Fruit fly (Drosophila melanogaster) S2 (cell line): Measurements from ENCODE around the gene Gug.

Experiments
- CG8478 ChIP-seq: fragments of >200 bp; optimal IDR thresholded peaks from 2 replicates; lab custom pipeline; 2018
- CTCF ChIP-seq, 2 experiments: fragments of >200 bp; optimal IDR thresholded peaks; 2 replicates each; lab custom pipeline; 2018

The Gug gene

dm6 chr3L:8457866-8458766, 8.4 kb downstream of the Gug start:
- TF ChIP-seq CG8478 (lab: Kevin White, UChicago) (no peak), CTCF (optimal IDR thresholded peaks at IDR 0.05; lab: Kevin White, UChicago) (no peak)

dm6 chr3L:8458767-8459614, 9.3 kb downstream of the Gug start:
- TF ChIP-seq CG8478 (lab: Kevin White, UChicago) = no peak
- no peak for TF ChIP-seq CTCF (optimal IDR thresholded peaks at IDR 0.05; lab: Kevin White, UChicago)

DNA sequence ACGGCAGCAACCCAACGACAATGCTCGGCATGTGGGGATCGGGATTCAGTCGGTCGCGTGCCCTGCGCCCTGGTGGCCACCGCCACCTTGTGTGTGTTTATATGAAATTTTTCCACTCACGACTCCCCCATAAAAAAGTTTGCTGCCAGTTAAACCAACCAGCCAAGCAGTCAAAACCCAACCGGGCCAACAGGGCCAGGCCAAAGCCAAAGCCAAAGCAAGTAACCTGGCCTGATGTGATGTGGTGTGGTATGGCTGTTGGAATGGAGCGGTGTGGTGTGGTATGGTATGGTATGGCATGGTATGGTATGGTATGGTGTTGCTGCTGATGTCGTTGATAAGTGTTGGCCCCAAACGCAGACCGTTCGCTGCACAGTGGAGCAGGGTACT, 9.9 kb downstream of the Gug start:
- no peak for TF ChIP-seq CTCF (optimal IDR thresholded peaks at IDR 0.05; lab: Kevin White, UChicago)
- TF ChIP-seq CG8478 (lab: Kevin White, UChicago) = no peak

- TF ChIP-seq CTCF (optimal IDR thresholded peaks at IDR 0.05; lab: Kevin White, UChicago) (no peak), CG8478 (lab: Kevin White, UChicago) (no peak)
These were observed 10.5 kb downstream of the Gug start for dm6 chr3L:8460050-8460878.

- TF ChIP-seq CTCF (optimal IDR thresholded peaks at IDR 0.05; lab: Kevin White, UChicago) (no peak), CG8478 (lab: Kevin White, UChicago) (no peak)
These were observed 11.7 kb downstream of the Gug start for dm6 chr3L:8461229-8462004.

DNA sequence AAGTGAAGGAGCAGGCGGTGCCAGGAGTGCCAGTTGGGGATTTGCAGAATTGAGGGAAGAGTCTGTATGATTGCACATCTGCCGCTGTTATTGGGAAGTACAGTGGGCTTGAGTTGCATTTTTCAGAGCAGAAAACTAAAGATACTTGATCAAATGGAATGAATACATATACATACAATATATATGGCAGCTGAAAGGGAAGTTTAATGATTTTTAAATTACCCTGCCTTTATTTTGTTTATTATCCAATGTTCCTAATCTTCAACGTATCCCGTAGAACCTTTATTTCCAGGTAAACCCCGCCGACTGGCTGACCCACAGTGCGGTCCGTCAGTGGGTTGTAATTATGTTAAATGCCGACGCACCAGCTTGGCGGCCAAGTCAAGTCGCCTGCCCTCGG, 31.2 kb downstream of the Gug start:
- no peak for TF ChIP-seq CG8478 (lab: Kevin White, UChicago)
- no peak for TF ChIP-seq CTCF (optimal IDR thresholded peaks at IDR 0.05; lab: Kevin White, UChicago)

- no peak for TF ChIP-seq CG8478 (lab: Kevin White, UChicago)
- TF ChIP-seq CTCF (optimal IDR thresholded peaks at IDR 0.05; lab: Kevin White, UChicago) = peak in 1 of 2 experiments; percentile 29
These were observed 57.3 kb downstream of the Gug start, which contains the start of gene CG43163 for dm6 chr3L:8506975-8507441. TSS of gene CG43163 (minus strand) at chr3L:8507146.

dm6 chr3L:8509567-8510109, 59.9 kb downstream of the Gug start, which contains the start of the genes ZC3H3 and Pus7:
TSS of gene ZC3H3 (minus strand) at chr3L:8509763.
TSS of gene Pus7 (plus strand) at chr3L:8510003.
- no peak for TF ChIP-seq CTCF (optimal IDR thresholded peaks at IDR 0.05; lab: Kevin White, UChicago)
- TF ChIP-seq CG8478 (lab: Kevin White, UChicago) = no peak

dm6 chr3L:8512428-8512827, 62.7 kb downstream of the Gug start, which contains the start of gene CG6765:
TSS of gene CG6765 (plus strand) at chr3L:8512767.
- no peak for TF ChIP-seq CTCF (optimal IDR thresholded peaks at IDR 0.05; lab: Kevin White, UChicago)
- TF ChIP-seq CG8478 (lab: Kevin White, UChicago) = no peak

DNA sequence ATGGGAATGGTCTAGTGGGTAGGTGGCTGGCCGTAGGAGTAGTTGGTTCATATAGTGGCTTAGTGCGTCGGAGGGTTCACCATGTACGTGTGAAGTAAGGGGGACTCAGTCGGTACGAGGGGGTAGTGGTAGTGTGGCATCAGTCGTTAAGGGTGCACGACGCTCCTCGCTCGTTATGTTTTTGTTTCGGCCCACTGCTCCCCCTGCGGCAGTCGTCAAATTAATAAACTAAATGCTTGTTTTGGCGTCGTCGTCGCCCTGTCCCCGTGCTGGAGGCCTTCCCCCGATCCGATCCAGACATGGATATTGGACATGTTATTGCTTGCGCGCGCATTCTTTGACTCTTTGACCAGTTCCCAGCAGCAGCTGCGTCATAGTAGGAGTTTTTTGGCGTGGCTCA, 63.5 kb downstream of the Gug start:
- no peak for TF ChIP-seq CG8478 (lab: Kevin White, UChicago)
- TF ChIP-seq CTCF (optimal IDR thresholded peaks at IDR 0.05; lab: Kevin White, UChicago) = no peak

DNA sequence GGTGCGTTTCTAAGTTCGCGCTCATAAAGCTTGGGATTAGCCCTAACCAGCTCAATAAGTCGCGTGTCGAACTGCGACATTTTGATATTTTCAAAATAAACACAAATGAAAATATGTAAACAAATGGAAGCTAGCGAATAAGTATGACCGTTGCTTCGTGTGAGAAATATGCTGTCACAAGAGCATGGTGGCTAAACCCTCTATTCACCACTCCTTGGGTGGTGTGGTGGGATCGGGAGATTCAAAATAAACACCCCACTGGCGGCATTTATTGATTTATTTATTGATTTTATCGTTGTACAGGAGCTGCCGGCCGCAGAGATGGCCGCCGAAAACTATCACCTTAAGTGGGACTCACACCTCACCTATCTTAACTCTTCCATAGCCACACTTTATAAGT, 65.0 kb downstream of the Gug start, which contains the start of gene CG6683:
Gene CG6683, minus strand, starts transcription at position 154 of the 400 bp plus-strand sequence.
- TF ChIP-seq CTCF (optimal IDR thresholded peaks at IDR 0.05; lab: Kevin White, UChicago) (no peak), CG8478 (lab: Kevin White, UChicago) (no peak)

dm6 chr3L:8518516-8519087, 68.9 kb downstream of the Gug start, which contains the start of gene GstO3:
TSS of gene GstO3 (plus strand) at chr3L:8518885.
- no peak for TF ChIP-seq CTCF (optimal IDR thresholded peaks at IDR 0.05; lab: Kevin White, UChicago)
- no peak for TF ChIP-seq CG8478 (lab: Kevin White, UChicago)
